Worm (Caenorhabditis elegans) whole organism, midembryonic: ENCODE results near the gene nep-2.

Experiments used
- T22C8.4 ChIP-seq: fragments of 200-800 bp; sonication (Bioruptor generic); IDR thresholded peaks from 2 replicates; pipeline ENCODE4 v1.3.6; 2022; ENCODE audit warnings: missing genetic modification characterization, missing compliant biosample characterization
- flt-1 ChIP-seq: fragments of 200-800 bp; sonication (Bioruptor generic); IDR thresholded peaks from 2 replicates; pipeline ENCODE4 v1.3.6; 2022; ENCODE audit warnings: missing genetic modification characterization, missing compliant biosample characterization
- ref-1 ChIP-seq: fragments of 200-800 bp; sonication (Bioruptor generic); conservative IDR thresholded peaks from 2 replicates; pipeline ENCODE4 v1.3.6; 2022; ENCODE audit warnings: missing genetic modification reagents, missing genetic modification characterization, missing compliant biosample characterization
- ztf-23 ChIP-seq: fragments of 200-800 bp; sonication (Bioruptor generic); IDR thresholded peaks from 2 replicates; pipeline ENCODE4 v1.3.6; 2022; ENCODE audit warnings: missing genetic modification reagents, missing genetic modification characterization, missing compliant biosample characterization

DNA sequence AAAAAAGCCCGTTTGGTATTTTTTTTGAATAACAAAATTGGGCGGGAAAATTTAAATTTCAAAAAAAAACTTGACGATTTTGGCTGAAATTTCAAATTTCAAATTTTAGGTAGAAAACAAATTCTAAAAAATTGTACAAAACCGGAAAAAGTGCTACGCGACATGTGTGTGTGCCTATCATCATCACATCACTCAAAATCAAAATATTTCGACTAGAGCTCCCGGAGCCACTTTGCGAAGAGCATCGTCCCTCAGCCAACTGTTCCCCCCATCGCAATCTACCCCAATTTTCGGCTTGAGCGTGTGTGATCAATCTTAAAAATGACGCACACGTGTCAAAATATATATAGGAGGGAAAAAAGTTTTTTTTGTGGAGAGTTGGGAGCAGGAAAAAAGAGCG is 1.2 kb upstream of the nep-2 start:
- TF ChIP-seq flt-1 (GFP tag; lab: Robert Waterston, UW) (no peak), ref-1 (GFP tag; lab: Robert Waterston, UW) (no peak), T22C8.4 (GFP tag; lab: Robert Waterston, UW) (no peak), ztf-23 (GFP tag; lab: Robert Waterston, UW) (no peak)
